Fruit fly (Drosophila melanogaster): ENCODE measurements around the gene Whamy.

DNA sequence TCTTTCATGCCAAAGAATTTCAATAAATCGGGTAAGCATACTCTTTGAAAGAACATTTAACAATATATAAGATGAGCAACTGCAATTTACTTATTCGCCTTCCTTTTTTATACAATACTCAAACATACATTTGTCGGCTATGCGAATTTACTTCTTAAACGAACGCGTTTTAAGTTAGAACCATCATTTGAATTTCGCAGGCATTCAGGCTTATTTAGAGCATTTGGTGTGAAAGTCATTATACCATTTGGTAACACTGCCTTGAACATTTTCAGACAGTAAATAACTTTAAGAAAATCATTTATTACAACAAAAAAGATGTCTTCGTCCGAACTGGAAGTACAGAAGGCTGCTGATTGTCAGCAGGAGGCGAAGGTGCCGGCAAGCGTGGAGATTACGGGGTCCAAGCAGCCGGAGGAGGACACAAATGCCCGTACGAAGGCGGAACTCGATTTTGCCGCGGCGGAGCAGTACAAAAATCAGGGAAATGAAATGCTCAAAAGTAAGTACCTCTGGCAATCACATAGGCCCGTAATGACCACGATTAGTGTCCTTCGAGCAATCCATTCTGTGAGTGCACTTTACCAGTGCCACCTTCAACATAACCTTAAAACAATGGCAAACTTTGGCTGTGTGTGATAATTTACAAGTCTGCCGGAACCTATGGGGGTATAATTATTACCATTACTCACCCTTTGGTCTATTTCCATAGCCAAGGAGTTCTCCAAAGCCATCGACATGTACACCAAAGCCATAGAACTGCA is 26.1 kb downstream of the Whamy start:
- no peak for TF ChIP-seq usp (GFP tag; optimal IDR thresholded peaks at IDR 0.05)
- TF ChIP-seq EcR (GFP tag; optimal IDR thresholded peaks at IDR 0.05): no peak
